Worm (Caenorhabditis elegans) whole organism, young adult: ENCODE data around the gene ZK643.5.

Source experiments
- B0035.1 ChIP-seq: sonication (generic microtip); optimal IDR thresholded peaks from 2 replicates; lab custom pipeline; 2016; ENCODE audit warnings: missing genetic modification characterization, mild to moderate bottlenecking, missing compliant biosample characterization, missing genotype, missing genetic modification reagents
- B0261.1 ChIP-seq: sonication (generic microtip); optimal IDR thresholded peaks from 2 replicates; lab custom pipeline; 2016; ENCODE audit warnings: mild to moderate bottlenecking, missing genetic modification characterization, moderate library complexity, missing compliant biosample characterization
- C17E4.6 ChIP-seq: fragments of 200-800 bp; sonication (Bioruptor generic); IDR thresholded peaks from 2 replicates; pipeline ENCODE4 v1.3.6; 2022; ENCODE audit warnings: missing genetic modification reagents, missing genetic modification characterization, missing compliant biosample characterization
- D2030.7 ChIP-seq: fragments of 200-800 bp; sonication (Bioruptor generic); IDR thresholded peaks from 2 replicates; pipeline ENCODE4 v1.3.6; 2022; ENCODE audit warnings: missing genetic modification reagents, missing genetic modification characterization, missing compliant biosample characterization
- F33H1.4 ChIP-seq: fragments of 200-800 bp; sonication (Bioruptor generic); IDR thresholded peaks from 2 replicates; pipeline ENCODE4 v1.3.6; 2022; ENCODE audit warnings: missing genetic modification reagents, missing genetic modification characterization, missing compliant biosample characterization
- F52B5.7 ChIP-seq: sonication (generic microtip); optimal IDR thresholded peaks from 2 replicates; lab custom pipeline; 2016; ENCODE audit warnings: mild to moderate bottlenecking, missing genetic modification characterization, missing compliant biosample characterization
- F55B11.4 ChIP-seq: sonication (generic microtip); optimal IDR thresholded peaks from 2 replicates; lab custom pipeline; 2016; ENCODE audit warnings: missing compliant biosample characterization, missing genetic modification characterization, borderline replicate concordance; ENCODE audit not compliant: insufficient read depth
- T26A5.8 ChIP-seq: sonication (generic microtip); optimal IDR thresholded peaks from 2 replicates; lab custom pipeline; 2016; ENCODE audit warnings: missing genetic modification characterization, missing compliant biosample characterization
- Y67H2A.10 ChIP-seq: fragments of 200-800 bp; sonication (Bioruptor generic); conservative IDR thresholded peaks from 2 replicates; pipeline ENCODE4 v1.3.6; 2022; ENCODE audit warnings: missing genetic modification reagents, missing genetic modification characterization, missing compliant biosample characterization
- Y79H2A.3 ChIP-seq: fragments of 200-800 bp; sonication (Bioruptor generic); conservative IDR thresholded peaks from 2 replicates; pipeline ENCODE4 v1.3.6; 2022; ENCODE audit warnings: missing genetic modification reagents, missing genetic modification characterization, missing compliant biosample characterization
- ZK185.1 ChIP-seq: sonication (generic microtip); optimal IDR thresholded peaks from 2 replicates; lab custom pipeline; 2016; ENCODE audit warnings: mild to moderate bottlenecking, missing genetic modification characterization, missing compliant biosample characterization; ENCODE audit not compliant: poor library complexity, severe bottlenecking
- ama-1 ChIP-seq, 3 experiments: fragments of 150-350 bp in 1 of 3; sonication (generic microtip) in 2 of 3; optimal IDR thresholded peaks; 2 replicates each; lab custom pipeline; 2014 to 2018; ENCODE audit warnings: missing biosample characterization in 2 of 3, missing genetic modification characterization in 2 of 3, missing genetic modification reagents in 2 of 3
- atf-7 ChIP-seq: sonication (generic microtip); optimal IDR thresholded peaks from 2 replicates; lab custom pipeline; 2017; ENCODE audit warnings: mild to moderate bottlenecking, missing genetic modification characterization, missing compliant biosample characterization
- attf-3 ChIP-seq: fragments of 200-800 bp; sonication (Bioruptor generic); conservative IDR thresholded peaks from 2 replicates; pipeline ENCODE4 v1.3.6; 2022; ENCODE audit warnings: missing genetic modification reagents, missing genetic modification characterization, missing compliant biosample characterization
- attf-6 ChIP-seq: fragments of 200-800 bp; sonication (Bioruptor generic); IDR thresholded peaks from 2 replicates; pipeline ENCODE4 v1.3.6; 2022; ENCODE audit warnings: missing genetic modification reagents, missing genetic modification characterization, missing compliant biosample characterization
- bed-2 ChIP-seq: fragments of 200-800 bp; sonication (Bioruptor generic); IDR thresholded peaks from 2 replicates; pipeline ENCODE4 v1.3.6; 2022; ENCODE audit warnings: missing genetic modification reagents, missing genetic modification characterization, missing compliant biosample characterization
- ceh-100 ChIP-seq: fragments of 200-800 bp; sonication (Bioruptor generic); IDR thresholded peaks from 2 replicates; pipeline ENCODE4 v1.3.6; 2022; ENCODE audit warnings: missing genetic modification reagents, missing genetic modification characterization, missing compliant biosample characterization
- ceh-27 ChIP-seq: fragments of 200-800 bp; sonication (Bioruptor generic); optimal IDR thresholded peaks from 2 replicates; lab custom pipeline; 2018; ENCODE audit warnings: mild to moderate bottlenecking, missing genetic modification characterization, moderate library complexity, missing compliant biosample characterization
- ceh-58 ChIP-seq: fragments of 200-800 bp; sonication (Bioruptor generic); IDR thresholded peaks from 2 replicates; pipeline ENCODE4 v1.3.6; 2022; ENCODE audit warnings: missing genetic modification characterization, missing compliant biosample characterization
- ceh-79 ChIP-seq: sonication (generic microtip); optimal IDR thresholded peaks from 2 replicates; lab custom pipeline; 2017; ENCODE audit warnings: mild to moderate bottlenecking, missing genetic modification characterization, missing compliant biosample characterization
- ceh-91 ChIP-seq: fragments of 200-800 bp; sonication (Bioruptor generic); IDR thresholded peaks from 2 replicates; pipeline ENCODE4 v1.3.6; 2022; ENCODE audit warnings: missing genetic modification reagents, missing genetic modification characterization, missing compliant biosample characterization
- dpff-1 ChIP-seq: sonication (generic microtip); optimal IDR thresholded peaks from 2 replicates; lab custom pipeline; 2017; ENCODE audit warnings: mild to moderate bottlenecking, missing genetic modification characterization, missing compliant biosample characterization
- ekl-4 ChIP-seq: fragments of 200-800 bp; sonication (Bioruptor generic); IDR thresholded peaks from 2 replicates; pipeline ENCODE4 v1.3.6; 2022; ENCODE audit warnings: missing genetic modification reagents, missing genetic modification characterization, missing compliant biosample characterization
- fkh-3 ChIP-seq: sonication (generic microtip); optimal IDR thresholded peaks from 2 replicates; lab custom pipeline; 2016; ENCODE audit warnings: mild to moderate bottlenecking, missing genetic modification characterization, missing compliant biosample characterization
- him-1 ChIP-seq: sonication (generic microtip); optimal IDR thresholded peaks from 2 replicates; lab custom pipeline; 2016; ENCODE audit warnings: missing genotype, missing genetic modification reagents, missing genetic modification characterization, missing compliant biosample characterization
- let-526 ChIP-seq: fragments of 200-800 bp; sonication (Bioruptor generic); IDR thresholded peaks from 2 replicates; pipeline ENCODE4 v1.3.6; 2022; ENCODE audit warnings: missing genetic modification reagents, missing genetic modification characterization, missing compliant biosample characterization
- let-607 ChIP-seq, 2 experiments: fragments of 200-800 bp in 1 of 2; sonication (Bioruptor generic) in 1 of 2; sonication (generic microtip) in 1 of 2; optimal IDR thresholded peaks; 2 replicates each; lab custom pipeline; 2016 to 2018; ENCODE audit warnings: mild to moderate bottlenecking in 2 of 2, missing compliant biosample characterization in 2 of 2, missing genetic modification characterization in 2 of 2, moderate library complexity in 2 of 2, missing genotype in 1 of 2
- lin-35 ChIP-seq, 3 experiments: fragments of 150-350 bp in 2 of 3; sonication (generic microtip) in 1 of 3; optimal IDR thresholded peaks; 2 replicates each; lab custom pipeline; 2014 to 2018; ENCODE audit warnings: missing biosample characterization in 3 of 3, missing genetic modification characterization in 3 of 3, missing genetic modification reagents in 3 of 3
- lsl-1 ChIP-seq: fragments of 200-800 bp; sonication (Bioruptor generic); optimal IDR thresholded peaks from 2 replicates; lab custom pipeline; 2018; ENCODE audit warnings: mild to moderate bottlenecking, missing genetic modification characterization, moderate library complexity, missing compliant biosample characterization
- madf-10 ChIP-seq: sonication (generic microtip); optimal IDR thresholded peaks from 2 replicates; lab custom pipeline; 2016; ENCODE audit warnings: mild to moderate bottlenecking, missing genetic modification characterization, missing compliant biosample characterization
- mel-28 ChIP-seq: sonication (generic microtip); optimal IDR thresholded peaks from 2 replicates; lab custom pipeline; 2016; ENCODE audit warnings: borderline replicate concordance, mild to moderate bottlenecking, missing genetic modification characterization, missing compliant biosample characterization
- mes-4 ChIP-seq: sonication (generic microtip); optimal IDR thresholded peaks from 2 replicates; lab custom pipeline; 2016; ENCODE audit warnings: missing genotype, missing genetic modification characterization, missing compliant biosample characterization
- nfya-1 ChIP-seq: sonication (generic microtip); optimal IDR thresholded peaks from 2 replicates; lab custom pipeline; 2017; ENCODE audit warnings: antibody characterized with exemption, missing compliant biosample characterization, missing genetic modification characterization, borderline replicate concordance; ENCODE audit not compliant: insufficient read depth
- nhr-120 ChIP-seq: fragments of 200-800 bp; sonication (Bioruptor generic); IDR thresholded peaks from 2 replicates; pipeline ENCODE4 v1.3.6; 2022; ENCODE audit warnings: missing genetic modification characterization, missing compliant biosample characterization
- nhr-27 ChIP-seq: fragments of 200-800 bp; sonication (Bioruptor generic); optimal IDR thresholded peaks from 2 replicates; lab custom pipeline; 2018; ENCODE audit warnings: mild to moderate bottlenecking, missing genetic modification characterization, moderate library complexity, missing compliant biosample characterization
- nhr-80 ChIP-seq: sonication (generic microtip); optimal IDR thresholded peaks from 2 replicates; lab custom pipeline; 2016; ENCODE audit warnings: missing genetic modification characterization, missing compliant biosample characterization
- nhr-90 ChIP-seq: sonication (generic microtip); optimal IDR thresholded peaks from 2 replicates; lab custom pipeline; 2016; ENCODE audit warnings: missing genotype, mild to moderate bottlenecking, missing genetic modification characterization, missing compliant biosample characterization
- pha-4 ChIP-seq: fragments of 150-350 bp; sonication (generic microtip); optimal IDR thresholded peaks from 2 replicates; lab custom pipeline; 2014; ENCODE audit warnings: missing biosample characterization, missing genetic modification reagents, missing genetic modification characterization
- rec-8 ChIP-seq, 2 experiments: sonication (generic microtip); optimal IDR thresholded peaks; 2 replicates each; lab custom pipeline; 2016; ENCODE audit warnings: mild to moderate bottlenecking in 2 of 2, missing genetic modification characterization in 2 of 2, missing genetic modification reagents in 2 of 2, missing genotype in 2 of 2, missing biosample characterization in 1 of 2, missing compliant biosample characterization in 1 of 2, moderate library complexity in 1 of 2
- snpc-4 ChIP-seq, 5 experiments: fragments of 150-350 bp in 1 of 5; sonication (generic microtip) in 4 of 5; optimal IDR thresholded peaks; 2 replicates each; lab custom pipeline; 2014 to 2018; ENCODE audit warnings: missing genetic modification characterization in 5 of 5, missing biosample characterization in 3 of 5, antibody characterized with exemption in 2 of 5, mild to moderate bottlenecking in 2 of 5, missing compliant biosample characterization in 2 of 5, missing genotype in 2 of 5, moderate library complexity in 2 of 5, missing genetic modification reagents in 1 of 5
- sptf-2 ChIP-seq: fragments of 200-800 bp; sonication (Bioruptor generic); optimal IDR thresholded peaks from 2 replicates; lab custom pipeline; 2018; ENCODE audit warnings: mild to moderate bottlenecking, missing genetic modification characterization, missing compliant biosample characterization
- tbp1 ChIP-seq: fragments of 200-800 bp; sonication (Bioruptor generic); optimal IDR thresholded peaks from 2 replicates; lab custom pipeline; 2018; ENCODE audit warnings: mild to moderate bottlenecking, missing genetic modification characterization, missing compliant biosample characterization
- tbx-9 ChIP-seq: sonication (generic microtip); optimal IDR thresholded peaks from 2 replicates; lab custom pipeline; 2016; ENCODE audit warnings: borderline replicate concordance, missing genetic modification characterization, inconsistent platforms, missing compliant biosample characterization
- ztf-22 ChIP-seq: fragments of 200-800 bp; sonication (Bioruptor generic); optimal IDR thresholded peaks from 2 replicates; lab custom pipeline; 2018; ENCODE audit warnings: mild to moderate bottlenecking, missing genetic modification characterization, moderate library complexity, missing compliant biosample characterization
- ztf-26 ChIP-seq: sonication (generic microtip); optimal IDR thresholded peaks from 2 replicates; lab custom pipeline; 2017; ENCODE audit warnings: missing genetic modification characterization, missing compliant biosample characterization
- ztf-3 ChIP-seq: fragments of 200-800 bp; sonication (Bioruptor generic); optimal IDR thresholded peaks from 2 replicates; lab custom pipeline; 2018; ENCODE audit warnings: mild to moderate bottlenecking, missing genetic modification characterization, missing compliant biosample characterization
- ztf-6 ChIP-seq: fragments of 200-800 bp; sonication (Bioruptor generic); IDR thresholded peaks from 2 replicates; pipeline ENCODE4 v1.3.6; 2022; ENCODE audit warnings: missing genetic modification reagents, missing genetic modification characterization, missing compliant biosample characterization

Gene ZK643.5

DNA sequence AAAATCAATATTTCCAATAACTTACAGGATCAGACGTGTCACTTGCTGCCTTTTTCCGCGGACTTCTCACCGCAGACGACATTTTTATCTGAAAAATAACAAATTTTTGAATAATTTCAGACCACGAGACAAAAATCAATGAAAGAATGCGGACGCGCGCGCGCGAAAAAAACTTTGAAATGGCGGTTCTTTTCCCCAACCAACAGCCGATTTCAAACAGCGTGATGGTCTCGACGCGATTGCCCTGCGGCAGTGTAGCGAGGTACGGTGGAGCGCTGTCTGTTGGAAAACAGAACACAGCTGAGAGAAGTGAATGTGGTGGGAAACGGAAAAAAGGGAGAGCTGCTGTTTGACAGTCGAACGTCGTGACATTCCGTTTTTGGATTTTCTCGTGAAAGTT, 52.0 kb downstream of the ZK643.5 start, which contains the start of gene lin-9 (continued):
- TF ChIP-seq F52B5.7 (tag; lab: Kevin White, UChicago) (no peak), tbp1 (peak; percentile 75), madf-10 (tag; lab: Kevin White, UChicago) (peak; percentile 86), attf-3 (GFP tag; lab: Robert Waterston, UW) (peak; percentile 85), ceh-100 (GFP tag; lab: Robert Waterston, UW) (peak; percentile 79), rec-8 (tag; optimal IDR thresholded peaks at IDR 0.05; lab: Kevin White, UChicago) (no peak), nhr-80 (tag; lab: Kevin White, UChicago) (peak; percentile 76), ceh-58 (no peak), ceh-27 (GFP tag; lab: Kevin White, UChicago) (peak; percentile 96), bed-2 (GFP tag; lab: Robert Waterston, UW) (peak; percentile 91), sptf-2 (no peak), F33H1.4 (GFP tag; lab: Robert Waterston, UW) (peak; percentile 100), mes-4 (no peak), ceh-91 (GFP tag; lab: Robert Waterston, UW) (peak; percentile 99), lin-35 (GFP tag; optimal IDR thresholded peaks at IDR 0.05; lab: Kevin White, UChicago) (peak; percentile 85 to 96 (median 86)), D2030.7 (peak; percentile 95), F55B11.4 (tag; lab: Kevin White, UChicago) (no peak), attf-6 (0 out of 2 replicates have a peak, but pooled peaks have one; percentile 45), Y67H2A.10 (peak; percentile 82), ztf-3 (peak; percentile 70), nfya-1 (tag; lab: Kevin White, UChicago) (no peak), dpff-1 (no peak), lsl-1 (GFP tag; lab: Kevin White, UChicago) (peak; percentile 97), him-1 (tag; lab: Kevin White, UChicago) (peak; percentile 59), nhr-27 (tag; lab: Kevin White, UChicago) (no peak), ZK185.1 (tag; lab: Kevin White, UChicago) (peak; percentile 91), ztf-6 (GFP tag; lab: Robert Waterston, UW) (0 out of 2 replicates have a peak, but pooled peaks have one; percentile 40), tbx-9 (tag; lab: Kevin White, UChicago) (no peak), ekl-4 (peak; percentile 96), let-526 (0 out of 2 replicates have a peak, but pooled peaks have one; percentile 65), ztf-26 (peak; percentile 93), snpc-4 (GFP tag; optimal IDR thresholded peaks at IDR 0.05; lab: Kevin White, UChicago) (peak; percentile 43), snpc-4 (tag; optimal IDR thresholded peaks at IDR 0.05; lab: Kevin White, UChicago) (peak; percentile 68 to 84 (median 78)), ama-1 (optimal IDR thresholded peaks at IDR 0.05; lab: Kevin White, UChicago) (no peak), ama-1 (GFP tag; optimal IDR thresholded peaks at IDR 0.05; lab: Kevin White, UChicago) (no peak), nhr-120 (no peak), atf-7 (tag; lab: Kevin White, UChicago) (peak; percentile 86), Y79H2A.3 (GFP tag; lab: Robert Waterston, UW) (peak; percentile 82), fkh-3 (no peak), mel-28 (no peak), T26A5.8 (tag; lab: Kevin White, UChicago) (no peak), pha-4 (tag; lab: Kevin White, UChicago) (no peak), nhr-90 (tag; lab: Kevin White, UChicago) (peak; percentile 33), ceh-79 (peak; percentile 65), C17E4.6 (GFP tag; lab: Robert Waterston, UW) (peak; percentile 95), ztf-22 (GFP tag; lab: Kevin White, UChicago) (peak; percentile 53), let-607 (tag; optimal IDR thresholded peaks at IDR 0.05; lab: Kevin White, UChicago) (peak; percentile 88 to 91), B0261.1 (tag; lab: Kevin White, UChicago) (peak; percentile 10), B0035.1 (tag; lab: Kevin White, UChicago) (peak; percentile 58)
